Worm (Caenorhabditis elegans) whole organism, L4 larva: ENCODE data around the gene dmsr-14.

ENCODE experiments used
- ceh-82 ChIP-seq: sonication (generic microtip); optimal IDR thresholded peaks from 2 replicates; lab custom pipeline; 2017; ENCODE audit warnings: missing biosample characterization, missing genetic modification characterization
- daf-8 ChIP-seq: fragments of 200-800 bp; sonication (Bioruptor generic); IDR thresholded peaks from 2 replicates; pipeline ENCODE4 v1.3.6; 2022; ENCODE audit warnings: missing genetic modification characterization, missing compliant biosample characterization
- lin-38 ChIP-seq: fragments of 200-800 bp; sonication (Bioruptor generic); IDR thresholded peaks from 2 replicates; pipeline ENCODE4 v1.3.6; 2022; ENCODE audit warnings: missing genetic modification reagents, missing genetic modification characterization, missing compliant biosample characterization
- nhr-237 ChIP-seq: sonication (generic microtip); optimal IDR thresholded peaks from 2 replicates; lab custom pipeline; 2017; ENCODE audit warnings: missing biosample characterization, missing genetic modification characterization
- ztf-11 ChIP-seq: fragments of 150-350 bp; optimal IDR thresholded peaks from 2 replicates; lab custom pipeline; 2014; ENCODE audit warnings: missing biosample characterization, missing genetic modification characterization

DNA sequence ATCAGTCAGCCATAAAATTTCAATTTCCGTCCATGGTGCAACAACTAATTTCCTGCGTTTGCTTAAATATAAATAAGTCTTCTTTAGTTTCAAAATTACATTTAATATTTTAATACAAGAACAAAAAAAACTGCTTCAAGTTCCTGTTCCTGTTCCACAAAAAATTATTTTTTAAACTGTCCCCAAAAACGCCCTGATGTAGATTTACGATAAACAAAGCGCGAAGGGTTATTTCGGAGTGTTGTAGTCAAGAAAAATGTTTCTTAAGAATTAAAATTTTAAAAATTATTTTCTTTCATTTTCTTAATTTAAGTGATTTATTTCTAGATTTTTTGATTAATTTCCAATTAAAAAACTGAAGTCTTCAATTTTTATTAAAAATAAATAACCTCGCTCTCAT is 21.5 kb upstream of the dmsr-14 start, which contains the start of gene T15B7.15:
- no peak for TF ChIP-seq ztf-11 (tag; lab: Kevin White, UChicago)
- no peak for TF ChIP-seq ceh-82 (tag; lab: Kevin White, UChicago)
- no peak for TF ChIP-seq lin-38 (GFP tag; lab: Robert Waterston, UW)
- TF ChIP-seq daf-8 (GFP tag; lab: Robert Waterston, UW) = no peak
- TF ChIP-seq nhr-237 (tag; lab: Kevin White, UChicago) = no peak
